Fruit fly (Drosophila melanogaster) S2 (cell line): ENCODE measurements around the gene Hex-A.
A peak's percentile ranks its signal among the peaks of the same experiment; 100 is the strongest.

Experiments used
- CG8478 ChIP-seq: fragments of >200 bp; optimal IDR thresholded peaks from 2 replicates; lab custom pipeline; 2018
- CTCF ChIP-seq, 2 experiments: fragments of >200 bp; optimal IDR thresholded peaks; 2 replicates each; lab custom pipeline; 2018

Hex-A gene

dm6 chrX:9585359-9586002 is at the start of gene Hex-A:
Gene Hex-A (plus strand): TSS chrX:9585675.
- no peak for TF ChIP-seq CG8478 (lab: Kevin White, UChicago)
- TF ChIP-seq CTCF (optimal IDR thresholded peaks at IDR 0.05; lab: Kevin White, UChicago): no peak

dm6 chrX:9544457-9544856 is 41.0 kb upstream of the Hex-A start:
- TF ChIP-seq CTCF (optimal IDR thresholded peaks at IDR 0.05; lab: Kevin White, UChicago) (no peak), CG8478 (lab: Kevin White, UChicago) (no peak)

- TF ChIP-seq CTCF (optimal IDR thresholded peaks at IDR 0.05; lab: Kevin White, UChicago) (peak; percentile 80 to 81), CG8478 (lab: Kevin White, UChicago) (no peak)
Measured at dm6 chrX:9550565-9551145, 34.8 kb upstream of the Hex-A start, which contains the start of gene CG32700. Gene CG32700 (minus strand): TSS chrX:9550838.

dm6 chrX:9551179-9551578 is 34.3 kb upstream of the Hex-A start:
- TF ChIP-seq CTCF (optimal IDR thresholded peaks at IDR 0.05; lab: Kevin White, UChicago) (no peak), CG8478 (lab: Kevin White, UChicago) (no peak)

dm6 chrX:9553545-9554320 is 31.7 kb upstream of the Hex-A start:
- TF ChIP-seq CTCF (optimal IDR thresholded peaks at IDR 0.05; lab: Kevin White, UChicago) (no peak), CG8478 (lab: Kevin White, UChicago) (no peak)

- no peak for TF ChIP-seq CTCF (optimal IDR thresholded peaks at IDR 0.05; lab: Kevin White, UChicago)
- no peak for TF ChIP-seq CG8478 (lab: Kevin White, UChicago)
Measured at dm6 chrX:9554346-9554808, 31.1 kb upstream of the Hex-A start, which contains the start of gene RpS28b. Gene RpS28b (plus strand): TSS chrX:9554623.

- TF ChIP-seq CTCF (optimal IDR thresholded peaks at IDR 0.05; lab: Kevin White, UChicago): no peak
- no peak for TF ChIP-seq CG8478 (lab: Kevin White, UChicago)
Measured at dm6 chrX:9556397-9556796, 29.1 kb upstream of the Hex-A start, which contains the start of gene CG15317. Gene CG15317 (minus strand): TSS chrX:9556544.

- TF ChIP-seq CTCF (optimal IDR thresholded peaks at IDR 0.05; lab: Kevin White, UChicago): no peak
- TF ChIP-seq CG8478 (lab: Kevin White, UChicago): no peak
Measured at dm6 chrX:9571208-9571607, 14.3 kb upstream of the Hex-A start, which contains the start of gene Cubn. Gene Cubn (minus strand): TSS chrX:9571308.

dm6 chrX:9576147-9576503 is 9.3 kb upstream of the Hex-A start, which contains the start of gene CG42395:
Gene CG42395 (minus strand): TSS chrX:9576247.
- TF ChIP-seq CG8478 (lab: Kevin White, UChicago) (no peak), CTCF (optimal IDR thresholded peaks at IDR 0.05; lab: Kevin White, UChicago) (no peak)

dm6 chrX:9576504-9577337 is 8.8 kb upstream of the Hex-A start:
- TF ChIP-seq CTCF (optimal IDR thresholded peaks at IDR 0.05; lab: Kevin White, UChicago): no peak
- no peak for TF ChIP-seq CG8478 (lab: Kevin White, UChicago)

dm6 chrX:9577338-9577644 is 8.2 kb upstream of the Hex-A start:
- no peak for TF ChIP-seq CG8478 (lab: Kevin White, UChicago)
- no peak for TF ChIP-seq CTCF (optimal IDR thresholded peaks at IDR 0.05; lab: Kevin White, UChicago)

dm6 chrX:9578014-9578413 is 7.5 kb upstream of the Hex-A start:
- no peak for TF ChIP-seq CTCF (optimal IDR thresholded peaks at IDR 0.05; lab: Kevin White, UChicago)
- no peak for TF ChIP-seq CG8478 (lab: Kevin White, UChicago)

- TF ChIP-seq CG8478 (lab: Kevin White, UChicago) (no peak), CTCF (optimal IDR thresholded peaks at IDR 0.05; lab: Kevin White, UChicago) (no peak)
Measured at dm6 chrX:9578696-9579509, 6.6 kb upstream of the Hex-A start.
